Fruit fly (Drosophila melanogaster) whole organism, embryonic: ENCODE results near the gene Pex2.

Source experiments
- CG10654 ChIP-seq: fragments of 200-800 bp; sonication (Bioruptor generic); optimal IDR thresholded peaks from 2 replicates; lab custom pipeline; 2016; ENCODE audit warnings: missing biosample characterization, missing genetic modification characterization
- CG11696 ChIP-seq: fragments of 200-800 bp; sonication (Bioruptor generic); IDR thresholded peaks from 2 replicates; pipeline ENCODE4 v1.3.6; 2022; ENCODE audit warnings: missing biosample characterization, missing genetic modification characterization
- CG12219 ChIP-seq: fragments of 200-800 bp; sonication (Bioruptor generic); optimal IDR thresholded peaks from 3 replicates; lab custom pipeline; 2018; ENCODE audit warnings: missing biosample characterization, mild to moderate bottlenecking, missing genetic modification characterization
- CG14014 ChIP-seq: fragments of 200-800 bp; sonication (Bioruptor generic); IDR thresholded peaks from 2 replicates; pipeline ENCODE4 v1.3.6; 2022; ENCODE audit warnings: missing biosample characterization, missing genetic modification characterization
- CG14050 ChIP-seq: fragments of 200-800 bp; sonication (Bioruptor generic); IDR thresholded peaks from 3 replicates; pipeline ENCODE4 v1.3.6; 2022; ENCODE audit warnings: missing biosample characterization, missing genetic modification characterization
- CG15514 ChIP-seq: fragments of 200-800 bp; sonication (Bioruptor generic); optimal IDR thresholded peaks from 3 replicates; lab custom pipeline; 2017; ENCODE audit warnings: missing biosample characterization, missing genetic modification characterization, mild to moderate bottlenecking, moderate library complexity, missing genetic modification reagents
- CG18599 ChIP-seq: fragments of 200-800 bp; sonication (Bioruptor generic); optimal IDR thresholded peaks from 3 replicates; lab custom pipeline; 2017; ENCODE audit warnings: missing biosample characterization, missing genetic modification characterization, mild to moderate bottlenecking, moderate library complexity, missing genetic modification reagents
- CG33557 ChIP-seq: fragments of 200-800 bp; sonication (Bioruptor generic); optimal IDR thresholded peaks from 2 replicates; lab custom pipeline; 2019; ENCODE audit warnings: missing biosample characterization, mild to moderate bottlenecking, missing genetic modification characterization, moderate library complexity
- Chrac-16 ChIP-seq: fragments of 200-800 bp; sonication (Bioruptor generic); optimal IDR thresholded peaks from 3 replicates; lab custom pipeline; 2016; ENCODE audit warnings: missing biosample characterization, missing genetic modification characterization
- Jarid2 ChIP-seq: fragments of 200-800 bp; sonication (Bioruptor generic); optimal IDR thresholded peaks from 3 replicates; lab custom pipeline; 2017; ENCODE audit warnings: mild to moderate bottlenecking, missing biosample characterization, missing genetic modification reagents, missing genetic modification characterization
- Max ChIP-seq: fragments of 200-800 bp; sonication (Bioruptor generic); optimal IDR thresholded peaks from 2 replicates; lab custom pipeline; 2016; ENCODE audit warnings: missing biosample characterization, mild to moderate bottlenecking, missing genetic modification characterization
- Sry-β ChIP-seq: fragments of 200-800 bp; sonication (Bioruptor generic); optimal IDR thresholded peaks from 2 replicates; lab custom pipeline; 2018; ENCODE audit warnings: missing biosample characterization, mild to moderate bottlenecking, missing genetic modification characterization, moderate library complexity
- insv ChIP-seq, 2 experiments: fragments of 200-800 bp; sonication (Bioruptor generic); optimal IDR thresholded peaks; 3 replicates each; lab custom pipeline; 2016 to 2018; ENCODE audit warnings: missing biosample characterization in 2 of 2, missing genetic modification characterization in 2 of 2
- sob ChIP-seq: fragments of 200-800 bp; sonication (Bioruptor generic); IDR thresholded peaks from 2 replicates; pipeline ENCODE4 v1.3.6; 2022; ENCODE audit warnings: missing biosample characterization, missing genetic modification characterization

- TF ChIP-seq CG33557 (GFP tag; lab: Kevin White, UChicago) = no peak
- TF ChIP-seq CG14014 (GFP tag; lab: Robert Waterston, UW) = 0 out of 2 replicates have a peak, but pooled peaks have one; percentile 8
- TF ChIP-seq CG11696 (GFP tag; lab: Robert Waterston, UW) = no peak
- no peak for TF ChIP-seq CG10654
- no peak for TF ChIP-seq CG12219 (GFP tag; lab: Kevin White, UChicago)
- no peak for TF ChIP-seq CG15514
- TF ChIP-seq Chrac-16 (GFP tag; lab: Kevin White, UChicago) = peak; percentile 9
- TF ChIP-seq CG14050 (GFP tag; lab: Robert Waterston, UW) = no peak; the same call in 2 of the 3 replicates
- TF ChIP-seq sob = no peak
- TF ChIP-seq insv (GFP tag; optimal IDR thresholded peaks at IDR 0.05; lab: Kevin White, UChicago) = no peak
- no peak for TF ChIP-seq Max (GFP tag; lab: Kevin White, UChicago)
- no peak for TF ChIP-seq Sry-β
- no peak for TF ChIP-seq CG18599
- no peak for TF ChIP-seq Jarid2 (GFP tag; lab: Kevin White, UChicago)
Observed at dm6 chr3L:8314788-8315140, 24.1 kb upstream of the Pex2 start.
